Fruit fly (Drosophila melanogaster) whole organism, embryonic: ENCODE results near the gene EndoGI.
A peak's percentile ranks its signal among the peaks of the same experiment; 100 is the strongest.

Experiments used
- Atf-2 ChIP-seq: fragments of 200-800 bp; sonication (Bioruptor generic); optimal IDR thresholded peaks from 2 replicates; lab custom pipeline; 2016; ENCODE audit warnings: missing biosample characterization, missing genetic modification characterization
- CG10431 ChIP-seq: fragments of 200-800 bp; sonication (Bioruptor generic); optimal IDR thresholded peaks from 3 replicates; lab custom pipeline; 2018; ENCODE audit warnings: missing biosample characterization, mild to moderate bottlenecking, missing genetic modification characterization
- CG11560 ChIP-seq: fragments of 200-800 bp; sonication (Bioruptor generic); IDR thresholded peaks from 3 replicates; pipeline ENCODE4 v1.3.6; 2022; ENCODE audit warnings: missing biosample characterization, missing genetic modification characterization
- CG12236 ChIP-seq: fragments of 200-800 bp; sonication (Bioruptor generic); optimal IDR thresholded peaks from 2 replicates; lab custom pipeline; 2016; ENCODE audit warnings: missing biosample characterization, missing genetic modification characterization
- CG1233 ChIP-seq: fragments of 200-800 bp; sonication (Bioruptor generic); optimal IDR thresholded peaks from 4 replicates; lab custom pipeline; 2018; ENCODE audit warnings: missing biosample characterization, mild to moderate bottlenecking, missing genetic modification characterization
- CG12744 ChIP-seq: fragments of 200-800 bp; sonication (Bioruptor generic); optimal IDR thresholded peaks from 2 replicates; lab custom pipeline; 2016; ENCODE audit warnings: missing biosample characterization, missing genetic modification characterization
- CG13296 ChIP-seq: fragments of 200-800 bp; sonication (Bioruptor generic); optimal IDR thresholded peaks from 3 replicates; lab custom pipeline; 2018; ENCODE audit warnings: missing biosample characterization, mild to moderate bottlenecking, missing genetic modification characterization
- CG14667 ChIP-seq: fragments of 200-800 bp; sonication (Bioruptor generic); IDR thresholded peaks from 2 replicates; pipeline ENCODE4 v1.3.6; 2022; ENCODE audit warnings: missing biosample characterization, missing genetic modification characterization
- CG14965 ChIP-seq: fragments of 200-800 bp; sonication (Bioruptor generic); optimal IDR thresholded peaks from 2 replicates; lab custom pipeline; 2016; ENCODE audit warnings: missing biosample characterization, missing genetic modification characterization, borderline replicate concordance
- CG16779 ChIP-seq: fragments of 200-800 bp; sonication (Bioruptor generic); IDR thresholded peaks from 2 replicates; pipeline ENCODE4 v1.3.6; 2022; ENCODE audit warnings: missing biosample characterization, missing genetic modification characterization
- CG16815 ChIP-seq: fragments of 200-800 bp; sonication (Bioruptor generic); optimal IDR thresholded peaks from 3 replicates; lab custom pipeline; 2017; ENCODE audit warnings: missing biosample characterization, mild to moderate bottlenecking, missing genetic modification characterization
- CG1792 ChIP-seq: fragments of 200-800 bp; sonication (Bioruptor generic); optimal IDR thresholded peaks from 2 replicates; lab custom pipeline; 2016; ENCODE audit warnings: missing biosample characterization, missing genetic modification characterization
- CG18764 ChIP-seq: fragments of 200-800 bp; sonication (Bioruptor generic); optimal IDR thresholded peaks from 3 replicates; lab custom pipeline; 2016; ENCODE audit warnings: missing biosample characterization, missing genetic modification characterization
- CG2116 ChIP-seq: fragments of 200-800 bp; sonication (Bioruptor generic); optimal IDR thresholded peaks from 3 replicates; lab custom pipeline; 2018; ENCODE audit warnings: missing biosample characterization, mild to moderate bottlenecking, missing genetic modification characterization
- CG2678 ChIP-seq: fragments of 200-800 bp; sonication (Bioruptor generic); optimal IDR thresholded peaks from 3 replicates; lab custom pipeline; 2019; ENCODE audit warnings: missing biosample characterization, mild to moderate bottlenecking, missing genetic modification characterization, moderate library complexity
- CG32767 ChIP-seq: fragments of 200-800 bp; sonication (Bioruptor generic); IDR thresholded peaks from 2 replicates; pipeline ENCODE4 v1.3.6; 2022; ENCODE audit warnings: missing biosample characterization, missing genetic modification characterization
- CG4404 ChIP-seq: fragments of 200-800 bp; sonication (Bioruptor generic); IDR thresholded peaks from 2 replicates; pipeline ENCODE4 v1.3.6; 2022; ENCODE audit warnings: missing biosample characterization, missing genetic modification characterization
- CG4424 ChIP-seq: fragments of 200-800 bp; sonication (Bioruptor generic); optimal IDR thresholded peaks from 3 replicates; lab custom pipeline; 2016; ENCODE audit warnings: missing biosample characterization, missing genetic modification characterization
- CG7786 ChIP-seq: fragments of 200-800 bp; sonication (Bioruptor generic); optimal IDR thresholded peaks from 2 replicates; lab custom pipeline; 2016; ENCODE audit warnings: missing biosample characterization, missing genetic modification characterization
- CG8089 ChIP-seq: fragments of 200-800 bp; sonication (Bioruptor generic); optimal IDR thresholded peaks from 3 replicates; lab custom pipeline; 2016; ENCODE audit warnings: missing biosample characterization, missing genetic modification characterization
- CG8359 ChIP-seq: fragments of 200-800 bp; sonication (Bioruptor generic); optimal IDR thresholded peaks from 2 replicates; lab custom pipeline; 2017; ENCODE audit warnings: missing biosample characterization, mild to moderate bottlenecking, missing genetic modification characterization, borderline replicate concordance
- CG8478 ChIP-seq: fragments of >200 bp; optimal IDR thresholded peaks from 2 replicates; lab custom pipeline; 2018
- CG8944 ChIP-seq: fragments of 200-800 bp; sonication (Bioruptor generic); optimal IDR thresholded peaks from 3 replicates; lab custom pipeline; 2016; ENCODE audit warnings: missing biosample characterization, missing genetic modification characterization
- CTCF ChIP-seq: fragments of 200-800 bp; sonication (Bioruptor generic); optimal IDR thresholded peaks from 2 replicates; lab custom pipeline; 2017; ENCODE audit warnings: missing biosample characterization, mild to moderate bottlenecking, missing genetic modification characterization, moderate library complexity
- Dek ChIP-seq: fragments of 200-800 bp; sonication (Bioruptor generic); optimal IDR thresholded peaks from 3 replicates; lab custom pipeline; 2019; ENCODE audit warnings: missing biosample characterization, mild to moderate bottlenecking, missing genetic modification characterization, moderate library complexity
- Dp ChIP-seq: fragments of 200-800 bp; sonication (Bioruptor generic); optimal IDR thresholded peaks from 2 replicates; lab custom pipeline; 2018; ENCODE audit warnings: missing biosample characterization, mild to moderate bottlenecking, missing genetic modification characterization, moderate library complexity
- Fer2 ChIP-seq: fragments of 200-800 bp; sonication (Bioruptor generic); optimal IDR thresholded peaks from 2 replicates; lab custom pipeline; 2018; ENCODE audit warnings: missing biosample characterization, mild to moderate bottlenecking, missing genetic modification characterization, moderate library complexity
- HHEX ChIP-seq: fragments of 200-800 bp; sonication (Bioruptor generic); optimal IDR thresholded peaks from 3 replicates; lab custom pipeline; 2017; ENCODE audit warnings: missing biosample characterization, mild to moderate bottlenecking, missing genetic modification characterization, missing genetic modification reagents
- HLH3B ChIP-seq: fragments of 200-800 bp; sonication (Bioruptor generic); IDR thresholded peaks from 2 replicates; pipeline ENCODE4 v1.3.6; 2022; ENCODE audit warnings: missing biosample characterization, missing genetic modification characterization
- Kr ChIP-seq: fragments of 200-800 bp; sonication (Bioruptor generic); optimal IDR thresholded peaks from 2 replicates; lab custom pipeline; 2017; ENCODE audit warnings: missing biosample characterization, mild to moderate bottlenecking, missing genetic modification characterization
- MBD-R2 ChIP-seq: fragments of 200-800 bp; sonication (Bioruptor generic); IDR thresholded peaks from 2 replicates; pipeline ENCODE4 v1.3.6; 2022; ENCODE audit warnings: missing biosample characterization, missing genetic modification characterization
- Max ChIP-seq: fragments of 200-800 bp; sonication (Bioruptor generic); optimal IDR thresholded peaks from 2 replicates; lab custom pipeline; 2016; ENCODE audit warnings: missing biosample characterization, mild to moderate bottlenecking, missing genetic modification characterization
- NC2α ChIP-seq: fragments of 200-800 bp; sonication (Bioruptor generic); optimal IDR thresholded peaks from 2 replicates; lab custom pipeline; 2016; ENCODE audit warnings: missing biosample characterization, missing genetic modification characterization
- Oli ChIP-seq: fragments of 200-800 bp; sonication (Bioruptor generic); optimal IDR thresholded peaks from 2 replicates; lab custom pipeline; 2018; ENCODE audit warnings: missing biosample characterization, mild to moderate bottlenecking, missing genetic modification characterization, moderate library complexity
- Usf ChIP-seq: fragments of 200-800 bp; sonication (Bioruptor generic); optimal IDR thresholded peaks from 2 replicates; lab custom pipeline; 2017; ENCODE audit warnings: missing genotype, missing biosample characterization, missing genetic modification characterization
- ac ChIP-seq: fragments of 200-800 bp; sonication (Bioruptor generic); optimal IDR thresholded peaks from 3 replicates; lab custom pipeline; 2017; ENCODE audit warnings: missing biosample characterization, mild to moderate bottlenecking, missing genetic modification characterization
- az2 ChIP-seq: fragments of 200-800 bp; sonication (Bioruptor generic); optimal IDR thresholded peaks from 3 replicates; lab custom pipeline; 2016; ENCODE audit warnings: missing biosample characterization, missing genetic modification characterization
- cato ChIP-seq: fragments of 200-800 bp; sonication (Bioruptor generic); optimal IDR thresholded peaks from 2 replicates; lab custom pipeline; 2016; ENCODE audit warnings: missing biosample characterization, missing genetic modification characterization, borderline replicate concordance
- chinmo ChIP-seq: fragments of 200-800 bp; sonication (Bioruptor generic); IDR thresholded peaks from 4 replicates; pipeline ENCODE4 v1.3.6; 2022; ENCODE audit warnings: missing biosample characterization, missing genetic modification characterization; ENCODE audit not compliant: partially characterized antibody
- corto ChIP-seq: fragments of 200-800 bp; sonication (Bioruptor generic); optimal IDR thresholded peaks from 2 replicates; lab custom pipeline; 2016; ENCODE audit warnings: missing biosample characterization, mild to moderate bottlenecking, missing genetic modification characterization, moderate library complexity
- croc ChIP-seq: fragments of 200-800 bp; sonication (Bioruptor generic); conservative IDR thresholded peaks from 3 replicates; pipeline ENCODE4 v1.3.6; 2022; ENCODE audit warnings: missing biosample characterization, missing genetic modification characterization
- danr ChIP-seq: fragments of 200-800 bp; sonication (Bioruptor generic); IDR thresholded peaks from 2 replicates; pipeline ENCODE4 v1.3.6; 2022; ENCODE audit warnings: missing biosample characterization, missing genetic modification characterization
- fd64A ChIP-seq: fragments of 200-800 bp; sonication (Bioruptor generic); optimal IDR thresholded peaks from 3 replicates; lab custom pipeline; 2018; ENCODE audit warnings: missing biosample characterization, mild to moderate bottlenecking, missing genetic modification characterization
- ham ChIP-seq: fragments of 200-800 bp; sonication (Bioruptor generic); IDR thresholded peaks from 2 replicates; pipeline ENCODE4 v1.3.6; 2022; ENCODE audit warnings: missing biosample characterization, missing genetic modification characterization
- kay ChIP-seq: fragments of 200-800 bp; sonication (Bioruptor generic); optimal IDR thresholded peaks from 2 replicates; lab custom pipeline; 2016; ENCODE audit warnings: missing biosample characterization, missing genetic modification characterization
- nau ChIP-seq: fragments of 200-800 bp; sonication (Bioruptor generic); optimal IDR thresholded peaks from 3 replicates; lab custom pipeline; 2017; ENCODE audit warnings: missing biosample characterization, mild to moderate bottlenecking, missing genetic modification characterization, missing genetic modification reagents
- org-1 ChIP-seq: fragments of 200-800 bp; sonication (Bioruptor generic); optimal IDR thresholded peaks from 2 replicates; lab custom pipeline; 2017; ENCODE audit warnings: missing biosample characterization, missing genetic modification characterization
- phol ChIP-seq: fragments of 200-800 bp; sonication (Bioruptor generic); optimal IDR thresholded peaks from 3 replicates; lab custom pipeline; 2018; ENCODE audit warnings: missing biosample characterization, mild to moderate bottlenecking, missing genetic modification characterization, moderate library complexity
- schlank ChIP-seq: fragments of 200-800 bp; sonication (Bioruptor generic); optimal IDR thresholded peaks from 2 replicates; lab custom pipeline; 2018; ENCODE audit warnings: missing biosample characterization, mild to moderate bottlenecking, missing genetic modification characterization
- sima ChIP-seq: fragments of 200-800 bp; sonication (Bioruptor generic); optimal IDR thresholded peaks from 2 replicates; lab custom pipeline; 2016; ENCODE audit warnings: missing biosample characterization, missing genetic modification characterization

The EndoGI gene

dm6 chr2L:16287602-16288392, 30.3 kb downstream of the EndoGI start, which contains the start of the genes crp and pkaap (continued):
- no peak for TF ChIP-seq danr
- TF ChIP-seq CG18764 = peak; percentile 81
- TF ChIP-seq CG13296 (GFP tag; lab: Kevin White, UChicago) = peak; percentile 55
- TF ChIP-seq croc (GFP tag; lab: Robert Waterston, UW) = peak; percentile 26; the same call in 1 of the 3 replicates
- no peak for TF ChIP-seq fd64A (GFP tag; lab: Kevin White, UChicago)
- TF ChIP-seq Oli = no peak
- peak; percentile 77 for TF ChIP-seq CG12744 (GFP tag; lab: Kevin White, UChicago)
- no peak for TF ChIP-seq ham (GFP tag; lab: Robert Waterston, UW)
- peak; percentile 84 for TF ChIP-seq Atf-2 (GFP tag; lab: Kevin White, UChicago)
- peak; percentile 91 for TF ChIP-seq corto (GFP tag; lab: Kevin White, UChicago)
- peak; percentile 22 for TF ChIP-seq CG14965 (GFP tag; lab: Kevin White, UChicago)
- TF ChIP-seq CG2116 (GFP tag; lab: Kevin White, UChicago) = peak; percentile 76
- TF ChIP-seq CG12236 (GFP tag; lab: Kevin White, UChicago) = peak; percentile 59
- TF ChIP-seq CG16779 (GFP tag; lab: Robert Waterston, UW) = no peak
- peak; percentile 75 for TF ChIP-seq Dek (tag; lab: Kevin White, UChicago)
- TF ChIP-seq nau (GFP tag; lab: Kevin White, UChicago) = no peak
- TF ChIP-seq CG8089 (GFP tag; lab: Kevin White, UChicago) = peak; percentile 78
- peak; percentile 61 for TF ChIP-seq schlank (tag; lab: Kevin White, UChicago)
- TF ChIP-seq Kr (GFP tag; lab: Kevin White, UChicago) = no peak
- no peak for TF ChIP-seq cato (GFP tag; lab: Kevin White, UChicago)
- no peak for TF ChIP-seq CG8478 (lab: Kevin White, UChicago)
- peak; percentile 52 for TF ChIP-seq CG16815 (GFP tag; lab: Kevin White, UChicago)
- TF ChIP-seq CTCF (GFP tag; lab: Kevin White, UChicago) = peak; percentile 100
- peak; percentile 75 for TF ChIP-seq NC2α (GFP tag; lab: Kevin White, UChicago)
- TF ChIP-seq CG14667 = no peak
- no peak for TF ChIP-seq CG32767 (GFP tag; lab: Robert Waterston, UW)
- TF ChIP-seq Dp (GFP tag; lab: Kevin White, UChicago) = peak; percentile 90
- TF ChIP-seq CG4404 = no peak
- peak; percentile 75 for TF ChIP-seq CG4424
- TF ChIP-seq CG7786 (GFP tag; lab: Kevin White, UChicago) = peak; percentile 76
- no peak for TF ChIP-seq HLH3B (GFP tag; lab: Robert Waterston, UW)
- peak; percentile 33 for TF ChIP-seq kay (GFP tag; lab: Kevin White, UChicago)
- no peak for TF ChIP-seq CG2678 (tag; lab: Kevin White, UChicago)
- no peak for TF ChIP-seq chinmo
- TF ChIP-seq CG8359 = peak; percentile 26
- peak; percentile 20 for TF ChIP-seq sima (GFP tag; lab: Kevin White, UChicago)
- peak; percentile 42 for TF ChIP-seq Fer2 (tag; lab: Kevin White, UChicago)
- TF ChIP-seq CG10431 = peak; percentile 68
- peak; percentile 48 for TF ChIP-seq phol (tag; lab: Kevin White, UChicago)
- TF ChIP-seq ac = peak; percentile 3
- peak; percentile 86 for TF ChIP-seq Max
- TF ChIP-seq org-1 (GFP tag; lab: Kevin White, UChicago) = peak; percentile 29
- peak; percentile 74 for TF ChIP-seq CG1792 (GFP tag; lab: Kevin White, UChicago)
- TF ChIP-seq HHEX = peak; percentile 75
- no peak for TF ChIP-seq CG11560
- TF ChIP-seq Usf (GFP tag; lab: Kevin White, UChicago) = peak; percentile 47
- peak; percentile 61 for TF ChIP-seq CG1233 (GFP tag; lab: Kevin White, UChicago)
- TF ChIP-seq az2 (GFP tag; lab: Kevin White, UChicago) = peak; percentile 82
- no peak for TF ChIP-seq MBD-R2 (GFP tag; lab: Robert Waterston, UW)
- peak; percentile 93 for TF ChIP-seq CG8944 (GFP tag; lab: Kevin White, UChicago)
